Worm (Caenorhabditis elegans) whole organism, young adult: ENCODE data around the gene C27D6.1.

Experiments used
- B0019.2 ChIP-seq: fragments of 200-800 bp; sonication (Bioruptor generic); conservative IDR thresholded peaks from 2 replicates; pipeline ENCODE4 v1.3.6; 2022; ENCODE audit warnings: missing genetic modification reagents, missing genetic modification characterization, missing compliant biosample characterization
- D2030.7 ChIP-seq: fragments of 200-800 bp; sonication (Bioruptor generic); IDR thresholded peaks from 2 replicates; pipeline ENCODE4 v1.3.6; 2022; ENCODE audit warnings: missing genetic modification reagents, missing genetic modification characterization, missing compliant biosample characterization
- F55B11.4 ChIP-seq: sonication (generic microtip); optimal IDR thresholded peaks from 2 replicates; lab custom pipeline; 2016; ENCODE audit warnings: missing compliant biosample characterization, missing genetic modification characterization, borderline replicate concordance; ENCODE audit not compliant: insufficient read depth
- K11D2.4 ChIP-seq: fragments of 200-800 bp; sonication (Bioruptor generic); IDR thresholded peaks from 2 replicates; pipeline ENCODE4 v1.3.6; 2022; ENCODE audit warnings: missing genetic modification reagents, missing genetic modification characterization, missing compliant biosample characterization
- ceh-40 ChIP-seq: fragments of 200-800 bp; sonication (Bioruptor generic); IDR thresholded peaks from 2 replicates; pipeline ENCODE4 v1.3.6; 2022; ENCODE audit warnings: missing genetic modification characterization, missing compliant biosample characterization
- dox-1 ChIP-seq: fragments of 200-800 bp; sonication (Bioruptor generic); IDR thresholded peaks from 2 replicates; pipeline ENCODE4 v1.3.6; 2022; ENCODE audit warnings: missing genetic modification reagents, missing genetic modification characterization, missing compliant biosample characterization
- him-1 ChIP-seq: sonication (generic microtip); optimal IDR thresholded peaks from 2 replicates; lab custom pipeline; 2016; ENCODE audit warnings: missing genotype, missing genetic modification reagents, missing genetic modification characterization, missing compliant biosample characterization
- hmg-1.2 ChIP-seq: fragments of 200-800 bp; sonication (Bioruptor generic); IDR thresholded peaks from 2 replicates; pipeline ENCODE4 v1.3.6; 2022; ENCODE audit warnings: missing genetic modification reagents, missing genetic modification characterization, missing compliant biosample characterization
- pha-4 ChIP-seq: fragments of 150-350 bp; sonication (generic microtip); optimal IDR thresholded peaks from 2 replicates; lab custom pipeline; 2014; ENCODE audit warnings: missing biosample characterization, missing genetic modification reagents, missing genetic modification characterization
- repo-1 ChIP-seq: sonication (generic microtip); optimal IDR thresholded peaks from 2 replicates; lab custom pipeline; 2017; ENCODE audit warnings: mild to moderate bottlenecking, missing genetic modification characterization, missing compliant biosample characterization
- rpc-1 ChIP-seq, 2 experiments: fragments of 150-350 bp in 1 of 2; sonication (generic microtip) in 1 of 2; optimal IDR thresholded peaks; 2 replicates each; lab custom pipeline; 2014 to 2018; ENCODE audit warnings: missing biosample characterization in 1 of 2, missing genetic modification characterization in 1 of 2, missing genetic modification reagents in 1 of 2, missing genotype in 1 of 2
- sea-2 ChIP-seq: fragments of 200-800 bp; sonication (Bioruptor generic); IDR thresholded peaks from 2 replicates; pipeline ENCODE4 v1.3.6; 2022; ENCODE audit warnings: missing genetic modification characterization, missing compliant biosample characterization
- snpc-4 ChIP-seq, 5 experiments: fragments of 150-350 bp in 1 of 5; sonication (generic microtip) in 4 of 5; optimal IDR thresholded peaks; 2 replicates each; lab custom pipeline; 2014 to 2018; ENCODE audit warnings: missing genetic modification characterization in 5 of 5, missing biosample characterization in 3 of 5, antibody characterized with exemption in 2 of 5, mild to moderate bottlenecking in 2 of 5, missing compliant biosample characterization in 2 of 5, missing genotype in 2 of 5, moderate library complexity in 2 of 5, missing genetic modification reagents in 1 of 5
- ztf-26 ChIP-seq: sonication (generic microtip); optimal IDR thresholded peaks from 2 replicates; lab custom pipeline; 2017; ENCODE audit warnings: missing genetic modification characterization, missing compliant biosample characterization

DNA sequence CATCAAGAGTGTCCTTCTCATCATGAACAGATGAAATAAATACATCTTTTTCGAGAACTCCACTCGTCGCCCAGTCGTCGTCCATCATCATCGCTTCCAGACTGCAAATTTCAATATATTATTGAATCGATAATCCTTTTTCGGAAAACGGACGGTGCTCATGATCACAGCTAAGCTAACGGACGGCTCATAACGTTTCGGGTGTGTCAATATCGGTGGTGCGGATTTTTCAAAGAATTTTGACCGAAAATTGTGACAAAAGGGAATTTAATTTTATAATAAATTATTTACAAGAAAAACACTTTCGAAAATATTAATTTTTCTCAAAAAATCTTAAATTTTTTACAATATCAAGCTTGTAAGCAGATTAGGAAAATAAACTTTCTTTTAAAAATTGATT is 14.9 kb downstream of the C27D6.1 start, which contains the start of gene crh-2:
- TF ChIP-seq D2030.7 (GFP tag; lab: Robert Waterston, UW) (no peak), hmg-1.2 (GFP tag; lab: Robert Waterston, UW) (no peak), repo-1 (tag; lab: Kevin White, UChicago) (no peak), snpc-4 (GFP tag; optimal IDR thresholded peaks at IDR 0.05; lab: Kevin White, UChicago) (no peak), snpc-4 (tag; optimal IDR thresholded peaks at IDR 0.05; lab: Kevin White, UChicago) (no peak), K11D2.4 (GFP tag; lab: Robert Waterston, UW) (no peak), pha-4 (tag; lab: Kevin White, UChicago) (no peak), dox-1 (GFP tag; lab: Robert Waterston, UW) (no peak), sea-2 (GFP tag; lab: Robert Waterston, UW) (no peak), F55B11.4 (tag; lab: Kevin White, UChicago) (no peak), him-1 (no peak), ztf-26 (tag; lab: Kevin White, UChicago) (no peak), rpc-1 (optimal IDR thresholded peaks at IDR 0.05; lab: Kevin White, UChicago) (no peak), rpc-1 (tag; optimal IDR thresholded peaks at IDR 0.05; lab: Kevin White, UChicago) (no peak), ceh-40 (GFP tag; lab: Robert Waterston, UW) (no peak), B0019.2 (GFP tag; lab: Robert Waterston, UW) (no peak)
